Worm (Caenorhabditis elegans): Measurements from ENCODE around the gene C06B8.3.

ce11 chrV:15495169-15495568 is 10.7 kb upstream of the C06B8.3 start, which contains the start of gene srh-219:
- no peak for TF ChIP-seq pqm-1 (tag; optimal IDR thresholded peaks at IDR 0.05)
- TF ChIP-seq nfya-1 (tag; optimal IDR thresholded peaks at IDR 0.05) = no peak
- TF ChIP-seq ahr-1 (tag; optimal IDR thresholded peaks at IDR 0.05) = no peak
- TF ChIP-seq pha-2 (tag; optimal IDR thresholded peaks at IDR 0.05) = no peak
- no peak for TF ChIP-seq eyg-1 (tag; optimal IDR thresholded peaks at IDR 0.05)
- TF ChIP-seq nhr-232 (tag; optimal IDR thresholded peaks at IDR 0.05) = no peak
- TF ChIP-seq ets-4 (tag; optimal IDR thresholded peaks at IDR 0.05) = no peak
- no peak for TF ChIP-seq dmd-4 (tag; optimal IDR thresholded peaks at IDR 0.05; ENCODE audit: borderline replicate concordance)
- no peak for TF ChIP-seq ama-1 (optimal IDR thresholded peaks at IDR 0.05)
- TF ChIP-seq K09A11.1 (tag; optimal IDR thresholded peaks at IDR 0.05; ENCODE audit: insufficient read depth) = no peak
- TF ChIP-seq unc-55 (GFP tag; optimal IDR thresholded peaks at IDR 0.05) = no peak
- TF ChIP-seq mec-3 (tag; optimal IDR thresholded peaks at IDR 0.05; ENCODE audit: borderline replicate concordance) = no peak
- no peak for TF ChIP-seq nhr-11 (tag; optimal IDR thresholded peaks at IDR 0.05)
